Worm (Caenorhabditis elegans) whole organism, late embryonic: ENCODE data around the gene C24A3.4.

Experiments used
- C38D4.7 ChIP-seq: fragments of 200-800 bp; sonication (Bioruptor generic); optimal IDR thresholded peaks from 2 replicates; lab custom pipeline; 2018; ENCODE audit warnings: mild to moderate bottlenecking, missing genetic modification characterization, moderate library complexity, missing compliant biosample characterization
- K02D7.2 ChIP-seq: sonication (generic microtip); optimal IDR thresholded peaks from 2 replicates; lab custom pipeline; 2017; ENCODE audit warnings: mild to moderate bottlenecking, missing genetic modification characterization, missing compliant biosample characterization
- K09A11.1 ChIP-seq: sonication (generic microtip); optimal IDR thresholded peaks from 2 replicates; lab custom pipeline; 2017; ENCODE audit warnings: antibody characterized with exemption, mild to moderate bottlenecking, missing genetic modification characterization, missing compliant biosample characterization; ENCODE audit not compliant: insufficient read depth
- T23F11.4 ChIP-seq: fragments of 200-800 bp; sonication (Bioruptor generic); optimal IDR thresholded peaks from 2 replicates; lab custom pipeline; 2018; ENCODE audit warnings: mild to moderate bottlenecking, missing genetic modification characterization, missing compliant biosample characterization
- Y22D7AL.16 ChIP-seq: sonication (generic microtip); optimal IDR thresholded peaks from 2 replicates; lab custom pipeline; 2016; ENCODE audit warnings: missing genetic modification characterization, missing compliant biosample characterization
- ahr-1 ChIP-seq: sonication (generic microtip); optimal IDR thresholded peaks from 2 replicates; lab custom pipeline; 2016; ENCODE audit warnings: missing genetic modification characterization, missing compliant biosample characterization
- ceh-14 ChIP-seq: sonication (generic microtip); optimal IDR thresholded peaks from 2 replicates; lab custom pipeline; 2016; ENCODE audit warnings: missing genotype, missing genetic modification characterization, missing compliant biosample characterization
- ceh-18 ChIP-seq: sonication (generic microtip); optimal IDR thresholded peaks from 2 replicates; lab custom pipeline; 2016; ENCODE audit warnings: missing genetic modification characterization, missing compliant biosample characterization
- ceh-22 ChIP-seq: sonication (generic microtip); optimal IDR thresholded peaks from 2 replicates; lab custom pipeline; 2017; ENCODE audit warnings: missing biosample characterization, missing genetic modification characterization
- ceh-30 ChIP-seq: fragments of 150-350 bp; optimal IDR thresholded peaks from 2 replicates; lab custom pipeline; 2014; ENCODE audit warnings: missing biosample characterization, missing genetic modification characterization
- ceh-31 ChIP-seq: sonication (generic microtip); optimal IDR thresholded peaks from 2 replicates; lab custom pipeline; 2016; ENCODE audit warnings: missing genetic modification characterization, missing compliant biosample characterization
- ceh-45 ChIP-seq: fragments of 200-800 bp; sonication (Bioruptor generic); IDR thresholded peaks from 2 replicates; pipeline ENCODE4 v1.3.6; 2022; ENCODE audit warnings: missing genetic modification reagents, missing genetic modification characterization, missing compliant biosample characterization
- ceh-48 ChIP-seq: sonication (generic microtip); optimal IDR thresholded peaks from 2 replicates; lab custom pipeline; 2016; ENCODE audit warnings: missing genetic modification characterization, inconsistent platforms, missing compliant biosample characterization
- ceh-6 ChIP-seq: fragments of 200-800 bp; sonication (Bioruptor generic); optimal IDR thresholded peaks from 2 replicates; lab custom pipeline; 2018; ENCODE audit warnings: mild to moderate bottlenecking, missing genetic modification characterization, missing compliant biosample characterization
- che-1 ChIP-seq: sonication (generic microtip); optimal IDR thresholded peaks from 2 replicates; lab custom pipeline; 2016; ENCODE audit warnings: mild to moderate bottlenecking, missing genetic modification characterization, missing compliant biosample characterization
- elt-2 ChIP-seq: sonication (generic microtip); optimal IDR thresholded peaks from 2 replicates; lab custom pipeline; 2016; ENCODE audit warnings: missing genetic modification reagents, missing genetic modification characterization, missing compliant biosample characterization
- elt-4 ChIP-seq: sonication (generic microtip); optimal IDR thresholded peaks from 2 replicates; lab custom pipeline; 2016; ENCODE audit warnings: missing genetic modification characterization, missing compliant biosample characterization
- fkh-6 ChIP-seq: sonication (generic microtip); optimal IDR thresholded peaks from 2 replicates; lab custom pipeline; 2016; ENCODE audit warnings: missing genetic modification characterization, missing compliant biosample characterization
- gmeb-2 ChIP-seq: sonication (generic microtip); optimal IDR thresholded peaks from 2 replicates; lab custom pipeline; 2016; ENCODE audit warnings: missing genetic modification characterization, inconsistent platforms, missing compliant biosample characterization
- hlh-13 ChIP-seq: fragments of 200-800 bp; sonication (Bioruptor generic); optimal IDR thresholded peaks from 2 replicates; lab custom pipeline; 2018; ENCODE audit warnings: mild to moderate bottlenecking, missing genetic modification characterization, missing compliant biosample characterization
- hlh-15 ChIP-seq: sonication (generic microtip); optimal IDR thresholded peaks from 2 replicates; lab custom pipeline; 2016; ENCODE audit warnings: missing genetic modification characterization, missing compliant biosample characterization
- hlh-6 ChIP-seq: sonication (generic microtip); optimal IDR thresholded peaks from 2 replicates; lab custom pipeline; 2016; ENCODE audit warnings: missing genotype, missing genetic modification characterization, missing compliant biosample characterization
- hlh-8 ChIP-seq: sonication (generic microtip); optimal IDR thresholded peaks from 2 replicates; lab custom pipeline; 2016; ENCODE audit warnings: missing genotype, missing genetic modification characterization, missing compliant biosample characterization
- nhr-11 ChIP-seq: fragments of 150-350 bp; optimal IDR thresholded peaks from 2 replicates; lab custom pipeline; 2014; ENCODE audit warnings: missing biosample characterization, missing genetic modification characterization
- nhr-232 ChIP-seq: sonication (generic microtip); optimal IDR thresholded peaks from 2 replicates; lab custom pipeline; 2016; ENCODE audit warnings: missing genetic modification characterization, missing compliant biosample characterization
- npax-4 ChIP-seq: sonication (generic microtip); optimal IDR thresholded peaks from 2 replicates; lab custom pipeline; 2016; ENCODE audit warnings: missing genetic modification characterization, missing compliant biosample characterization
- odd-2 ChIP-seq: sonication (generic microtip); optimal IDR thresholded peaks from 2 replicates; lab custom pipeline; 2017; ENCODE audit warnings: antibody characterized with exemption, mild to moderate bottlenecking, missing genetic modification characterization, missing compliant biosample characterization
- pat-9 ChIP-seq: fragments of 200-800 bp; sonication (Bioruptor generic); optimal IDR thresholded peaks from 2 replicates; lab custom pipeline; 2018; ENCODE audit warnings: mild to moderate bottlenecking, missing genetic modification characterization, moderate library complexity, missing compliant biosample characterization
- pax-1 ChIP-seq: fragments of 150-350 bp; optimal IDR thresholded peaks from 2 replicates; lab custom pipeline; 2014; ENCODE audit warnings: missing biosample characterization, missing genetic modification characterization
- pha-2 ChIP-seq: sonication (generic microtip); optimal IDR thresholded peaks from 2 replicates; lab custom pipeline; 2017; ENCODE audit warnings: mild to moderate bottlenecking, missing genetic modification characterization, missing compliant biosample characterization
- pqm-1 ChIP-seq: sonication (generic microtip); optimal IDR thresholded peaks from 2 replicates; lab custom pipeline; 2016; ENCODE audit warnings: missing genetic modification characterization, missing compliant biosample characterization
- pros-1 ChIP-seq: fragments of 150-350 bp; optimal IDR thresholded peaks from 2 replicates; lab custom pipeline; 2014; ENCODE audit warnings: missing biosample characterization, missing genetic modification reagents, missing genetic modification characterization
- rnt-1 ChIP-seq: sonication (generic microtip); optimal IDR thresholded peaks from 2 replicates; lab custom pipeline; 2016; ENCODE audit warnings: missing genetic modification characterization, missing compliant biosample characterization
- sdc-2 ChIP-seq: sonication (generic microtip); optimal IDR thresholded peaks from 2 replicates; lab custom pipeline; 2016; ENCODE audit warnings: missing genotype, missing genetic modification characterization, missing compliant biosample characterization
- sox-2 ChIP-seq: fragments of 200-800 bp; sonication (Bioruptor generic); IDR thresholded peaks from 2 replicates; pipeline ENCODE4 v1.3.6; 2022; ENCODE audit warnings: missing genetic modification reagents, missing genetic modification characterization, missing compliant biosample characterization
- ttx-3 ChIP-seq: sonication (generic microtip); optimal IDR thresholded peaks from 2 replicates; lab custom pipeline; 2016; ENCODE audit warnings: missing genetic modification reagents, missing genetic modification characterization, missing compliant biosample characterization
- unc-42 ChIP-seq: sonication (generic microtip); optimal IDR thresholded peaks from 2 replicates; lab custom pipeline; 2016; ENCODE audit warnings: missing genotype, missing genetic modification characterization, missing compliant biosample characterization
- unc-55 ChIP-seq: sonication (generic microtip); optimal IDR thresholded peaks from 2 replicates; lab custom pipeline; 2017; ENCODE audit warnings: missing biosample characterization, missing genetic modification reagents, missing genetic modification characterization
- unc-86 ChIP-seq: sonication (generic microtip); optimal IDR thresholded peaks from 2 replicates; lab custom pipeline; 2016; ENCODE audit warnings: missing genetic modification characterization, missing compliant biosample characterization
- ztf-16 ChIP-seq: sonication (generic microtip); optimal IDR thresholded peaks from 2 replicates; lab custom pipeline; 2017; ENCODE audit warnings: missing genetic modification characterization, missing compliant biosample characterization

The C24A3.4 gene

DNA sequence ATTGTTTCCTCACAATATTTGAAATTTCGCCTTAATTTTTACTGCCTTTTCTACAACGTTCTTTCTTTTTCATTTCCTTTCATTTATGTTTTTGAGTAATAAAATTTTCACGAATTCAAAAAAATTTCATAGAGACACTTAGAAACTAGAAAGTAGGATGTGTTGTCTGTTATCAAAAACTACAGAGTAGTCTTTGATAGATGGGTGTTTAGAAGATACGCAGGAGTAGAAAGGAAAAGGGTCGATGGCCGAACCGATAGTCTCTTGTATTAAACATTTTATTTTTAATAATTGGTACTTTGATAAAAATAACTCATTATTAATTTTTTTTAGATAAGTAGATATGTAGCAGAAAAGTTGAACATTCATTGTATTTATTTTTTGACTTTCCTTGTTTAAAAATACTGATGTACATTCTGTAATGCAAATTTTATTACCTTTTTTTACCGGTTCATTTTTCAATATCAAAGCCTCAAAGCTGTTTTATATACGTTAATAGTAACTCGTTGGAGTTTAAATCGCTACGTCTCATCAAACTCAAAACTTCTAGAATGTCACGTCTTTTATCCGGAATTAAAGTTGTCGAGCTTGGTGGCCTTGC lies at the start of gene C24A3.4:
Gene C24A3.4, plus strand, starts transcription at position 551 of the 601 bp plus-strand sequence.
- no peak for TF ChIP-seq hlh-13 (GFP tag; lab: Kevin White, UChicago)
- TF ChIP-seq elt-2: peak; percentile 14
- no peak for TF ChIP-seq sox-2 (GFP tag; lab: Robert Waterston, UW)
- TF ChIP-seq, all 69 proteins: peak for 1

DNA sequence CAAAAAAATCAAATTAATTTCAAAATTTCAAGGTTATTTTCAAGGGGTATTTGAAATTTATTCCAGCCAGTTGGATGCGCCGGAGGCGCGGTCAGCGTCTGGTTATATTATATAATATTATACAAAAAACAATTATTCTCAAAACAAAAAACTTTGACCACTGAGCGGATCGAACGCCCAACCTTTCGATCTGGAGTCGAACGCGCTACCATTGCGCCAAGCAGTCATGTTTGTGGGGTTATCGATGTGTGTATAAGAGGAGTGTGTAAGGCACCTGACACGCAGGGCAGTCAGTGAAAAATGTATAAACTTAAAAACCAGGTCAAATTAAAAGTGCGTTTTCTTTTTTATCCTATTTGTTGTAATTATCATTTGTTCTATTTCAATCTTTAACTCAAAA lies 48.1 kb upstream of the C24A3.4 start:
- TF ChIP-seq ceh-6 (no peak), ztf-16 (tag; lab: Kevin White, UChicago) (no peak), gmeb-2 (tag; lab: Kevin White, UChicago) (peak; percentile 25), elt-2 (peak; percentile 41), C38D4.7 (GFP tag; lab: Kevin White, UChicago) (peak; percentile 23), pat-9 (peak; percentile 9), ttx-3 (tag; lab: Kevin White, UChicago) (peak; percentile 39), che-1 (tag; lab: Kevin White, UChicago) (peak; percentile 44), unc-55 (GFP tag; lab: Kevin White, UChicago) (no peak), pha-2 (tag; lab: Kevin White, UChicago) (peak; percentile 1), ceh-18 (tag; lab: Kevin White, UChicago) (no peak)
- TF ChIP-seq, all 69 proteins: peak for 7

DNA sequence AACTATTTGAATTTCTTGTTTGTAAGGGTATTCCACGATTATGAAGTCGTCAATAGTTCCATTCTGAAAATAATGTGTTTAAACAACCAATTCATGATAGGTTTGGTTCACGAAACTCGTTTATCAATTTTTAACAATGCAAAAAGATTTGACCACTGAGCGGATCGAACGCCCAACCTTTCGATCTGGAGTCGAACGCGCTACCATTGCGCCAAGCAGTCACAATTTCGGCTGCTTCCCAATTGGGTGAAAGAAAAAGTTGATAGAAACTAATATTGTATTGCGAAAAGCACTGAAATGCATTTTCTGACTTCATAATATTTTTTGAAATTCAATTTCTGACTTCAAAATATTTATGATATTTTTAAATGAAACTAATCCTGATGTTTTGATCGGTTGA lies 47.2 kb upstream of the C24A3.4 start:
- TF ChIP-seq sdc-2 (tag; lab: Kevin White, UChicago) (no peak), ceh-48 (tag; lab: Kevin White, UChicago) (no peak), pha-2 (tag; lab: Kevin White, UChicago) (no peak), ceh-14 (tag; lab: Kevin White, UChicago) (no peak), nhr-11 (tag; lab: Kevin White, UChicago) (no peak), nhr-232 (tag; lab: Kevin White, UChicago) (no peak), hlh-6 (tag; lab: Kevin White, UChicago) (no peak), Y22D7AL.16 (tag; lab: Kevin White, UChicago) (no peak), pax-1 (no peak), pros-1 (tag; lab: Kevin White, UChicago) (no peak), hlh-15 (tag; lab: Kevin White, UChicago) (no peak), fkh-6 (tag; lab: Kevin White, UChicago) (no peak), unc-42 (tag; lab: Kevin White, UChicago) (no peak), ceh-45 (GFP tag; lab: Robert Waterston, UW) (no peak), unc-86 (tag; lab: Kevin White, UChicago) (no peak), ceh-18 (tag; lab: Kevin White, UChicago) (no peak), odd-2 (no peak), ztf-16 (tag; lab: Kevin White, UChicago) (no peak), gmeb-2 (tag; lab: Kevin White, UChicago) (no peak)

DNA sequence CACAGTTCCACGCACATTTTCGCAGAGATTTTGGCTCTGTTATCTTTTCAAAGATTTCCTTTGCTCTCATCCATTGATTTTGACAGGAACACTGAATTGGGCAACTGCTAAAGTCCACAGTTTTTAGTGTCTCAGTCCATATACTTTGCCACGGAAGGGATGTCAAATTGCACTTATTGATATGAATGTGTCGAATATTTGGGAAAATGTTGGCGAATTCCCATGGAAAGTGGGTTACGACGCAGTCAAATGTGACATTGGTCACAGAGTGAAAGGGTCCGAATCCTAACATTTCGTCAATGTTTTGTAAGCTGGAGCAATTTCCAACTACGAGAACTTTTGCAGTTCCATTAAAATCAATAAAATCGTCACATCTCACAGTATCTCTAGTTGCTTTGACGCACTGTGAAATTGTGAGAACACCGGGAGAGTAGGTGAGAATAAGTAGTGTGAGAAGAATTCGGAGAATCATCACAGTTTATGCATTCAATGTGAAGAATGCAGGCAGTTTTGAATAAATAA lies 41.6 kb upstream of the C24A3.4 start, which contains the start of gene trk-1:
Gene trk-1, minus strand, starts transcription at position 472 of the 522 bp plus-strand sequence.
- no peak for TF ChIP-seq elt-2

DNA sequence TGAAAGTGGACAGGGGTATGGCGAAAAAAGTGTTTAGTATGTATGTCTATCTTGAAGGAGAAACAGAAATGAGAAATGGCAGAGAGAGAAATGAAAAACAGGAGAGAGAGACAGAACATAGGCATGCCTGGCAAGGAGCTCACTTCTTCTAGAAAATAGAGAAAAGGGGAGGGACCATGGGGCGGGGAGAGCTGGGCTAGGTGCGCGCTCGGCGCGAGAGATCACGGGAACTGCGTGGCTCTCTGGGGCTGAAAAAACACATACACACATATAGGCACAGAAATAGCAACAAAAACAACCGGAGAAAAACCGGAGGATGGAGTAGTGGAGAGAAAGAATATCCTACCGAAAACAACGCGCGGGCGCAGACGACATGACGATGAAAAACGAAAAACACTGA lies 40.2 kb upstream of the C24A3.4 start:
- TF ChIP-seq ceh-31 (tag; lab: Kevin White, UChicago): peak; percentile 26
- TF ChIP-seq ceh-22 (tag; lab: Kevin White, UChicago): no peak
- TF ChIP-seq, all 69 proteins: peak for 1

DNA sequence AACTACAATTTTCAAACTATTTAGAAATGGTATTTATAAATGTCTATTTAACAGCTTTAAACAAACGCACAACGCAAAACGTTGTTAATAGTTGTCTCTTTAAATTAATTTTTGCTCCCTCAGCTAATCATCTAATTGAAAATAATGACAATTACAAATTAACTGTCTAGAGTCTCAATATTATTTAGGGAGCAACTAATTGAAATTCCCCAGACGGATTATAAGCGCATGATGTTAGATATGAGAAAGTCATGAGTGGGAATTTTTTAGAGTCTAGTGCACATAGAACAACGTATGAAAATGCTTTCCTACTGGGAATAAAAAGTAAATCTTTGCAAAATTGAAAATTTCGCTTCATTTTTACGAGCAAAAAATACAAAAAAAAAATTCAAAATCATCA lies 39.2 kb upstream of the C24A3.4 start:
- TF ChIP-seq K02D7.2 (tag; lab: Kevin White, UChicago) (no peak), hlh-8 (no peak), T23F11.4 (GFP tag; lab: Kevin White, UChicago) (no peak), sdc-2 (tag; lab: Kevin White, UChicago) (no peak), npax-4 (tag; lab: Kevin White, UChicago) (no peak), ceh-14 (tag; lab: Kevin White, UChicago) (no peak), K09A11.1 (tag; lab: Kevin White, UChicago) (no peak), pqm-1 (tag; lab: Kevin White, UChicago) (no peak), Y22D7AL.16 (tag; lab: Kevin White, UChicago) (no peak), gmeb-2 (tag; lab: Kevin White, UChicago) (no peak), elt-4 (no peak), ttx-3 (tag; lab: Kevin White, UChicago) (no peak), ceh-48 (tag; lab: Kevin White, UChicago) (no peak), ahr-1 (tag; lab: Kevin White, UChicago) (no peak), ceh-30 (tag; lab: Kevin White, UChicago) (no peak), sox-2 (GFP tag; lab: Robert Waterston, UW) (no peak), rnt-1 (tag; lab: Kevin White, UChicago) (no peak), ceh-18 (tag; lab: Kevin White, UChicago) (no peak)
- TF ChIP-seq, all 69 proteins: peak for 0
